Worm (Caenorhabditis elegans) whole organism, early embryonic: ENCODE measurements around the gene srh-39.

ENCODE experiments used
- F13C5.2 ChIP-seq: sonication (generic microtip); optimal IDR thresholded peaks from 2 replicates; lab custom pipeline; 2017; ENCODE audit warnings: mild to moderate bottlenecking, missing genetic modification characterization, inconsistent platforms, missing compliant biosample characterization
- ama-1 ChIP-seq: fragments of 150-350 bp; optimal IDR thresholded peaks from 2 replicates; lab custom pipeline; 2014
- ceh-13 ChIP-seq: fragments of 200-800 bp; sonication (Bioruptor generic); optimal IDR thresholded peaks from 2 replicates; lab custom pipeline; 2018; ENCODE audit warnings: mild to moderate bottlenecking, missing genetic modification characterization, missing compliant biosample characterization
- ceh-36 ChIP-seq: sonication (generic microtip); optimal IDR thresholded peaks from 2 replicates; lab custom pipeline; 2016; ENCODE audit warnings: missing genetic modification characterization, inconsistent platforms, missing compliant biosample characterization
- ets-7 ChIP-seq: sonication (generic microtip); optimal IDR thresholded peaks from 2 replicates; lab custom pipeline; 2016; ENCODE audit warnings: missing genotype, missing genetic modification characterization, missing compliant biosample characterization
- flt-1 ChIP-seq: fragments of 200-800 bp; sonication (Bioruptor generic); IDR thresholded peaks from 2 replicates; pipeline ENCODE4 v1.3.6; 2022; ENCODE audit warnings: missing genetic modification characterization, missing compliant biosample characterization
- hmg-4 ChIP-seq: fragments of 200-800 bp; sonication (Bioruptor generic); optimal IDR thresholded peaks from 2 replicates; lab custom pipeline; 2018; ENCODE audit warnings: mild to moderate bottlenecking, missing genetic modification characterization, missing compliant biosample characterization
- hnd-1 ChIP-seq: sonication (generic microtip); optimal IDR thresholded peaks from 2 replicates; lab custom pipeline; 2016; ENCODE audit warnings: missing genetic modification characterization, missing compliant biosample characterization
- scrt-1 ChIP-seq: fragments of 200-800 bp; sonication (Bioruptor generic); IDR thresholded peaks from 2 replicates; pipeline ENCODE4 v1.3.6; 2022; ENCODE audit warnings: missing genetic modification characterization, missing compliant biosample characterization
- tbx-11 ChIP-seq: fragments of 200-800 bp; sonication (Bioruptor generic); IDR thresholded peaks from 2 replicates; pipeline ENCODE4 v1.3.6; 2022; ENCODE audit warnings: missing genetic modification characterization, missing compliant biosample characterization
- tra-4 ChIP-seq: sonication (generic microtip); optimal IDR thresholded peaks from 2 replicates; lab custom pipeline; 2017; ENCODE audit warnings: missing genetic modification characterization, missing compliant biosample characterization

ce11 chrII:7776232-7776631 is 10.9 kb upstream of the srh-39 start:
- TF ChIP-seq ama-1 (lab: Kevin White, UChicago) (no peak), ceh-13 (no peak), tra-4 (tag; lab: Kevin White, UChicago) (no peak), scrt-1 (GFP tag; lab: Robert Waterston, UW) (no peak), ets-7 (tag; lab: Kevin White, UChicago) (no peak), F13C5.2 (no peak), hnd-1 (no peak), ceh-36 (tag; lab: Kevin White, UChicago) (no peak), tbx-11 (GFP tag; lab: Robert Waterston, UW) (no peak), flt-1 (no peak), hmg-4 (GFP tag; lab: Kevin White, UChicago) (no peak)
